Fruit fly (Drosophila melanogaster) whole organism, embryonic: ENCODE measurements around the gene CG14406.
A peak's percentile ranks its signal among the peaks of the same experiment; 100 is the strongest.

ENCODE experiments used
- Atf6 ChIP-seq: fragments of 200-800 bp; sonication (Bioruptor generic); IDR thresholded peaks from 2 replicates; pipeline ENCODE4 v1.3.6; 2022; ENCODE audit warnings: missing biosample characterization, missing genetic modification characterization
- CG10543 ChIP-seq: fragments of 200-800 bp; sonication (Bioruptor generic); optimal IDR thresholded peaks from 3 replicates; lab custom pipeline; 2017; ENCODE audit warnings: missing biosample characterization, mild to moderate bottlenecking, missing genetic modification characterization, moderate library complexity
- CG12104 ChIP-seq: fragments of 200-800 bp; sonication (Bioruptor generic); optimal IDR thresholded peaks from 3 replicates; lab custom pipeline; 2016; ENCODE audit warnings: missing biosample characterization, missing genetic modification characterization
- CG12391 ChIP-seq: fragments of 200-800 bp; sonication (Bioruptor generic); optimal IDR thresholded peaks from 3 replicates; lab custom pipeline; 2018; ENCODE audit warnings: missing biosample characterization, mild to moderate bottlenecking, missing genetic modification characterization, moderate library complexity
- CG13296 ChIP-seq: fragments of 200-800 bp; sonication (Bioruptor generic); optimal IDR thresholded peaks from 3 replicates; lab custom pipeline; 2018; ENCODE audit warnings: missing biosample characterization, mild to moderate bottlenecking, missing genetic modification characterization
- CG13424 ChIP-seq: fragments of 200-800 bp; sonication (Bioruptor generic); optimal IDR thresholded peaks from 2 replicates; lab custom pipeline; 2019; ENCODE audit warnings: missing biosample characterization, mild to moderate bottlenecking, missing genetic modification characterization, moderate library complexity
- CG14965 ChIP-seq: fragments of 200-800 bp; sonication (Bioruptor generic); optimal IDR thresholded peaks from 2 replicates; lab custom pipeline; 2016; ENCODE audit warnings: missing biosample characterization, missing genetic modification characterization, borderline replicate concordance
- CG15696 ChIP-seq: fragments of 200-800 bp; sonication (Bioruptor generic); optimal IDR thresholded peaks from 2 replicates; lab custom pipeline; 2019; ENCODE audit warnings: missing biosample characterization, mild to moderate bottlenecking, missing genetic modification characterization, moderate library complexity
- CG2120 ChIP-seq: fragments of 200-800 bp; sonication (Bioruptor generic); optimal IDR thresholded peaks from 3 replicates; lab custom pipeline; 2016; ENCODE audit warnings: missing biosample characterization, missing genetic modification characterization
- CG2199 ChIP-seq: fragments of 200-800 bp; sonication (Bioruptor generic); IDR thresholded peaks from 3 replicates; pipeline ENCODE4 v1.3.6; 2022; ENCODE audit warnings: missing biosample characterization, missing genetic modification characterization
- CG2678 ChIP-seq: fragments of 200-800 bp; sonication (Bioruptor generic); optimal IDR thresholded peaks from 3 replicates; lab custom pipeline; 2019; ENCODE audit warnings: missing biosample characterization, mild to moderate bottlenecking, missing genetic modification characterization, moderate library complexity
- CG31441 ChIP-seq: fragments of 200-800 bp; sonication (Bioruptor generic); IDR thresholded peaks from 2 replicates; pipeline ENCODE4 v1.3.6; 2022; ENCODE audit warnings: missing biosample characterization, missing genetic modification characterization
- CG3995 ChIP-seq: fragments of 200-800 bp; sonication (Bioruptor generic); optimal IDR thresholded peaks from 3 replicates; lab custom pipeline; 2016; ENCODE audit warnings: missing biosample characterization, missing genetic modification characterization
- CG8281 ChIP-seq: fragments of 200-800 bp; sonication (Bioruptor generic); optimal IDR thresholded peaks from 2 replicates; lab custom pipeline; 2018; ENCODE audit warnings: missing biosample characterization, mild to moderate bottlenecking, missing genetic modification characterization, moderate library complexity
- CG8290 ChIP-seq, 3 experiments: fragments of 200-800 bp; sonication (Bioruptor generic); optimal IDR thresholded peaks; 2 replicates each; lab custom pipeline; 2016 to 2019; ENCODE audit warnings: missing biosample characterization in 3 of 3, missing genetic modification characterization in 3 of 3, mild to moderate bottlenecking in 2 of 3, moderate library complexity in 1 of 3
- CHES-1-like ChIP-seq: fragments of 200-800 bp; sonication (Bioruptor generic); optimal IDR thresholded peaks from 2 replicates; lab custom pipeline; 2016; ENCODE audit warnings: missing biosample characterization, missing genetic modification characterization
- Camta ChIP-seq: fragments of 200-800 bp; sonication (Bioruptor generic); optimal IDR thresholded peaks from 2 replicates; lab custom pipeline; 2016; ENCODE audit warnings: missing biosample characterization, missing genetic modification characterization
- Dbx ChIP-seq: fragments of 200-800 bp; sonication (Bioruptor generic); IDR thresholded peaks from 3 replicates; pipeline ENCODE4 v1.3.6; 2022; ENCODE audit warnings: missing biosample characterization, missing genetic modification characterization
- Eip74EF ChIP-seq, 2 experiments: fragments of 200-800 bp in 1 of 2; fragments of >200 bp in 1 of 2; sonication (Bioruptor generic) in 1 of 2; optimal IDR thresholded peaks; 2 replicates each; lab custom pipeline; 2017 to 2019; ENCODE audit warnings: missing biosample characterization in 2 of 2, missing genetic modification characterization in 2 of 2, mild to moderate bottlenecking in 1 of 2, moderate library complexity in 1 of 2
- HLH4C ChIP-seq: fragments of 200-800 bp; sonication (Bioruptor generic); IDR thresholded peaks from 3 replicates; pipeline ENCODE4 v1.3.6; 2022; ENCODE audit warnings: missing biosample characterization, missing genetic modification characterization; ENCODE audit not compliant: partially characterized antibody
- Hand ChIP-seq: fragments of 200-800 bp; sonication (Bioruptor generic); optimal IDR thresholded peaks from 2 replicates; lab custom pipeline; 2017; ENCODE audit warnings: mild to moderate bottlenecking, missing biosample characterization, missing genetic modification reagents, missing genetic modification characterization
- Hey ChIP-seq: fragments of 200-800 bp; sonication (Bioruptor generic); optimal IDR thresholded peaks from 3 replicates; lab custom pipeline; 2018; ENCODE audit warnings: missing biosample characterization, mild to moderate bottlenecking, missing genetic modification characterization
- Jarid2 ChIP-seq: fragments of 200-800 bp; sonication (Bioruptor generic); optimal IDR thresholded peaks from 3 replicates; lab custom pipeline; 2017; ENCODE audit warnings: mild to moderate bottlenecking, missing biosample characterization, missing genetic modification reagents, missing genetic modification characterization
- Med ChIP-seq: fragments of 200-800 bp; sonication (Bioruptor generic); peaks from one replicate; lab custom pipeline; 2016; ENCODE audit warnings: missing biosample characterization, missing genetic modification characterization, mild to moderate bottlenecking, inconsistent platforms, moderate library complexity
- Rfx ChIP-seq: fragments of 200-800 bp; sonication (Bioruptor generic); IDR thresholded peaks from 2 replicates; pipeline ENCODE4 v1.3.6; 2022; ENCODE audit warnings: missing biosample characterization, missing genetic modification characterization
- Vsx1 ChIP-seq: fragments of 200-800 bp; sonication (Bioruptor generic); optimal IDR thresholded peaks from 2 replicates; lab custom pipeline; 2017; ENCODE audit warnings: missing biosample characterization, mild to moderate bottlenecking, missing genetic modification characterization, missing genetic modification reagents
- ac ChIP-seq: fragments of 200-800 bp; sonication (Bioruptor generic); optimal IDR thresholded peaks from 3 replicates; lab custom pipeline; 2017; ENCODE audit warnings: missing biosample characterization, mild to moderate bottlenecking, missing genetic modification characterization
- amos ChIP-seq: fragments of 200-800 bp; sonication (Bioruptor generic); IDR thresholded peaks from 2 replicates; pipeline ENCODE4 v1.3.6; 2022; ENCODE audit warnings: missing biosample characterization, missing genetic modification characterization; ENCODE audit not compliant: partially characterized antibody
- chinmo ChIP-seq: fragments of 200-800 bp; sonication (Bioruptor generic); IDR thresholded peaks from 4 replicates; pipeline ENCODE4 v1.3.6; 2022; ENCODE audit warnings: missing biosample characterization, missing genetic modification characterization; ENCODE audit not compliant: partially characterized antibody
- corto ChIP-seq: fragments of 200-800 bp; sonication (Bioruptor generic); optimal IDR thresholded peaks from 2 replicates; lab custom pipeline; 2016; ENCODE audit warnings: missing biosample characterization, mild to moderate bottlenecking, missing genetic modification characterization, moderate library complexity
- crol ChIP-seq: fragments of 200-800 bp; sonication (Bioruptor generic); IDR thresholded peaks from 2 replicates; pipeline ENCODE4 v1.3.6; 2022; ENCODE audit warnings: missing biosample characterization, missing genetic modification characterization
- dan ChIP-seq: fragments of 200-800 bp; sonication (Bioruptor generic); IDR thresholded peaks from 2 replicates; pipeline ENCODE4 v1.3.6; 2022; ENCODE audit warnings: missing biosample characterization, missing genetic modification characterization
- exex ChIP-seq: fragments of 200-800 bp; sonication (Bioruptor generic); optimal IDR thresholded peaks from 4 replicates; lab custom pipeline; 2018; ENCODE audit warnings: missing biosample characterization, mild to moderate bottlenecking, missing genetic modification characterization, moderate library complexity
- gem ChIP-seq: fragments of 200-800 bp; sonication (Bioruptor generic); optimal IDR thresholded peaks from 2 replicates; lab custom pipeline; 2019; ENCODE audit warnings: missing biosample characterization, mild to moderate bottlenecking, missing genetic modification characterization, moderate library complexity
- grau ChIP-seq: fragments of 200-800 bp; optimal IDR thresholded peaks from 3 replicates; lab custom pipeline; 2019; ENCODE audit warnings: missing biosample characterization, mild to moderate bottlenecking, missing genetic modification characterization, moderate library complexity
- odd ChIP-seq: fragments of 200-800 bp; sonication (Bioruptor generic); optimal IDR thresholded peaks from 2 replicates; lab custom pipeline; 2017; ENCODE audit warnings: missing biosample characterization, mild to moderate bottlenecking, missing genetic modification characterization
- peb ChIP-seq: fragments of 200-800 bp; sonication (Bioruptor generic); IDR thresholded peaks from 2 replicates; pipeline ENCODE4 v1.3.6; 2022; ENCODE audit warnings: missing biosample characterization, missing genetic modification characterization
- pros ChIP-seq: fragments of 200-800 bp; sonication (Bioruptor generic); optimal IDR thresholded peaks from 3 replicates; lab custom pipeline; 2019; ENCODE audit warnings: missing biosample characterization, mild to moderate bottlenecking, missing genetic modification characterization, moderate library complexity
- row ChIP-seq: fragments of 200-800 bp; sonication (Bioruptor generic); IDR thresholded peaks from 3 replicates; pipeline ENCODE4 v1.3.6; 2022; ENCODE audit warnings: missing biosample characterization, missing genetic modification characterization
- schlank ChIP-seq: fragments of 200-800 bp; sonication (Bioruptor generic); optimal IDR thresholded peaks from 2 replicates; lab custom pipeline; 2018; ENCODE audit warnings: missing biosample characterization, mild to moderate bottlenecking, missing genetic modification characterization
- sd ChIP-seq: fragments of 200-800 bp; sonication (Bioruptor generic); optimal IDR thresholded peaks from 3 replicates; lab custom pipeline; 2018; ENCODE audit warnings: missing biosample characterization, mild to moderate bottlenecking, missing genetic modification characterization, moderate library complexity
- sisA ChIP-seq: fragments of 200-800 bp; sonication (Bioruptor generic); IDR thresholded peaks from 2 replicates; pipeline ENCODE4 v1.3.6; 2022; ENCODE audit warnings: missing biosample characterization, missing genetic modification characterization
- slp2 ChIP-seq: fragments of 200-800 bp; sonication (Bioruptor generic); optimal IDR thresholded peaks from 2 replicates; lab custom pipeline; 2016; ENCODE audit warnings: missing biosample characterization, missing genetic modification characterization
- stwl ChIP-seq: fragments of 200-800 bp; sonication (Bioruptor generic); optimal IDR thresholded peaks from 3 replicates; lab custom pipeline; 2018; ENCODE audit warnings: missing biosample characterization, mild to moderate bottlenecking, missing genetic modification characterization, moderate library complexity

Gene CG14406

dm6 chrX:14909658-14910378, 827 bp downstream of the CG14406 start, which contains the start of gene fiz (continued):
- TF ChIP-seq CG31441 (GFP tag; lab: Robert Waterston, UW) (no peak), CHES-1-like (no peak), CG14965 (GFP tag; lab: Kevin White, UChicago) (peak; percentile 55), sd (tag; lab: Kevin White, UChicago) (peak; percentile 9), schlank (tag; lab: Kevin White, UChicago) (no peak), crol (GFP tag; lab: Robert Waterston, UW) (peak; percentile 10; the same call in 1 of the 2 replicates), corto (GFP tag; lab: Kevin White, UChicago) (no peak), CG15696 (tag; lab: Kevin White, UChicago) (no peak), CG2199 (GFP tag; lab: Robert Waterston, UW) (0 out of 3 replicates have a peak, but pooled peaks have one; percentile 71), chinmo (GFP tag; lab: Robert Waterston, UW) (0 out of 4 replicates have a peak, but pooled peaks have one; percentile 40), gem (tag; lab: Kevin White, UChicago) (peak; percentile 9)

- TF ChIP-seq CG2678 (tag; lab: Kevin White, UChicago) (peak; percentile 18), grau (peak; percentile 76), Dbx (GFP tag; lab: Robert Waterston, UW) (no peak), row (GFP tag; lab: Robert Waterston, UW) (peak; percentile 40; the same call in 2 of the 3 replicates), CG8290 (GFP tag; optimal IDR thresholded peaks at IDR 0.05; lab: Kevin White, UChicago) (no peak), CG8290 (tag; optimal IDR thresholded peaks at IDR 0.05; lab: Kevin White, UChicago) (peak in 1 of 2 experiments; percentile 8), pros (GFP tag; lab: Kevin White, UChicago) (no peak), slp2 (no peak), peb (GFP tag; lab: Robert Waterston, UW) (no peak), Med (GFP tag; lab: Kevin White, UChicago) (peak; percentile 48), CG2120 (peak; percentile 9), CG10543 (peak; percentile 4), Camta (GFP tag; lab: Kevin White, UChicago) (no peak), Rfx (GFP tag; lab: Robert Waterston, UW) (0 out of 2 replicates have a peak, but pooled peaks have one; percentile 13), Hand (GFP tag; lab: Kevin White, UChicago) (no peak), ac (GFP tag; lab: Kevin White, UChicago) (no peak)
These were observed 1.6 kb downstream of the CG14406 start for dm6 chrX:14909051-14909450.

dm6 chrX:14905499-14906044, 5.1 kb downstream of the CG14406 start, which contains the start of gene CG9512:
CG9512 (minus strand) TSS chrX:14905549.
- TF ChIP-seq Atf6 (GFP tag; lab: Robert Waterston, UW) (0 out of 2 replicates have a peak, but pooled peaks have one; percentile 8), Jarid2 (GFP tag; lab: Kevin White, UChicago) (no peak), CG3995 (GFP tag; lab: Kevin White, UChicago) (no peak), CG8281 (tag; lab: Kevin White, UChicago) (no peak), CG12391 (tag; lab: Kevin White, UChicago) (no peak), CG13296 (GFP tag; lab: Kevin White, UChicago) (peak; percentile 16), amos (GFP tag; lab: Robert Waterston, UW) (no peak), CG13424 (tag; lab: Kevin White, UChicago) (no peak), chinmo (GFP tag; lab: Robert Waterston, UW) (peak; percentile 93; the same call in 3 of the 4 replicates), Hey (tag; lab: Kevin White, UChicago) (peak; percentile 82), HLH4C (GFP tag; lab: Robert Waterston, UW) (no peak), stwl (tag; lab: Kevin White, UChicago) (no peak), CG12104 (GFP tag; lab: Kevin White, UChicago) (no peak), odd (GFP tag; lab: Kevin White, UChicago) (peak; percentile 40), exex (peak; percentile 67), Eip74EF (GFP tag; optimal IDR thresholded peaks at IDR 0.05; lab: Kevin White, UChicago) (peak in 1 of 2 experiments; percentile 58), sisA (GFP tag; lab: Robert Waterston, UW) (no peak), Vsx1 (GFP tag; lab: Kevin White, UChicago) (peak; percentile 52), dan (no peak)
